Fruit fly (Drosophila melanogaster) whole organism, embryonic: ENCODE data around the gene mts.

Experiments
- Blimp-1 ChIP-seq: fragments of 200-800 bp; sonication (Bioruptor generic); optimal IDR thresholded peaks from 3 replicates; lab custom pipeline; 2018; ENCODE audit warnings: missing biosample characterization, missing genetic modification characterization, mild to moderate bottlenecking, moderate library complexity, missing genetic modification reagents
- BtbVII ChIP-seq: fragments of 200-800 bp; sonication (Bioruptor generic); optimal IDR thresholded peaks from 3 replicates; lab custom pipeline; 2017; ENCODE audit warnings: missing biosample characterization, mild to moderate bottlenecking, missing genetic modification characterization
- CG10267 ChIP-seq: fragments of 200-800 bp; sonication (Bioruptor generic); optimal IDR thresholded peaks from 2 replicates; lab custom pipeline; 2018; ENCODE audit warnings: missing biosample characterization, mild to moderate bottlenecking, missing genetic modification characterization, moderate library complexity
- CG10462 ChIP-seq: fragments of 200-800 bp; sonication (Bioruptor generic); optimal IDR thresholded peaks from 2 replicates; lab custom pipeline; 2016; ENCODE audit warnings: missing biosample characterization, missing genetic modification characterization
- CG10565 ChIP-seq: fragments of 200-800 bp; sonication (Bioruptor generic); optimal IDR thresholded peaks from 3 replicates; lab custom pipeline; 2016; ENCODE audit warnings: missing biosample characterization, mild to moderate bottlenecking, missing genetic modification characterization
- CG12744 ChIP-seq: fragments of 200-800 bp; sonication (Bioruptor generic); optimal IDR thresholded peaks from 2 replicates; lab custom pipeline; 2016; ENCODE audit warnings: missing biosample characterization, missing genetic modification characterization
- CG15601 ChIP-seq: fragments of 200-800 bp; sonication (Bioruptor generic); optimal IDR thresholded peaks from 3 replicates; lab custom pipeline; 2019; ENCODE audit warnings: missing biosample characterization, mild to moderate bottlenecking, missing genetic modification characterization, moderate library complexity
- CG17359 ChIP-seq: fragments of 200-800 bp; sonication (Bioruptor generic); optimal IDR thresholded peaks from 3 replicates; lab custom pipeline; 2018; ENCODE audit warnings: missing biosample characterization, mild to moderate bottlenecking, missing genetic modification characterization, moderate library complexity
- CG30431 ChIP-seq: fragments of 200-800 bp; sonication (Bioruptor generic); optimal IDR thresholded peaks from 2 replicates; lab custom pipeline; 2017; ENCODE audit warnings: missing biosample characterization, missing genetic modification characterization
- CG33213 ChIP-seq: fragments of 200-800 bp; sonication (Bioruptor generic); optimal IDR thresholded peaks from 3 replicates; lab custom pipeline; 2016; ENCODE audit warnings: missing biosample characterization, missing genetic modification characterization
- CG4404 ChIP-seq: fragments of 200-800 bp; sonication (Bioruptor generic); IDR thresholded peaks from 2 replicates; pipeline ENCODE4 v1.3.6; 2022; ENCODE audit warnings: missing biosample characterization, missing genetic modification characterization
- CG5245 ChIP-seq: fragments of 200-800 bp; sonication (Bioruptor generic); optimal IDR thresholded peaks from 3 replicates; lab custom pipeline; 2016; ENCODE audit warnings: missing biosample characterization, missing genetic modification characterization
- CG5953 ChIP-seq: fragments of 200-800 bp; sonication (Bioruptor generic); IDR thresholded peaks from 2 replicates; pipeline ENCODE4 v1.3.6; 2022; ENCODE audit warnings: missing biosample characterization, missing genetic modification characterization
- CG6254 ChIP-seq: fragments of 200-800 bp; sonication (Bioruptor generic); optimal IDR thresholded peaks from 3 replicates; lab custom pipeline; 2017; ENCODE audit warnings: mild to moderate bottlenecking, missing biosample characterization, missing genetic modification reagents, missing genetic modification characterization
- D19A ChIP-seq: fragments of 200-800 bp; optimal IDR thresholded peaks from 3 replicates; lab custom pipeline; 2019; ENCODE audit warnings: missing biosample characterization, mild to moderate bottlenecking, missing genetic modification characterization, moderate library complexity
- Dip3 ChIP-seq: fragments of 200-800 bp; sonication (Bioruptor generic); optimal IDR thresholded peaks from 3 replicates; lab custom pipeline; 2016; ENCODE audit warnings: missing biosample characterization, missing genetic modification characterization
- Dll ChIP-seq: fragments of 200-800 bp; sonication (Bioruptor generic); IDR thresholded peaks from 4 replicates; pipeline ENCODE4 v1.3.6; 2022; ENCODE audit warnings: missing biosample characterization, missing genetic modification characterization; ENCODE audit not compliant: partially characterized antibody
- Doc2 ChIP-seq: fragments of 200-800 bp; sonication (Bioruptor generic); IDR thresholded peaks from 2 replicates; pipeline ENCODE4 v1.3.6; 2022; ENCODE audit warnings: missing biosample characterization, missing genetic modification characterization
- Ets97D ChIP-seq: fragments of 200-800 bp; sonication (Bioruptor generic); optimal IDR thresholded peaks from 3 replicates; lab custom pipeline; 2016; ENCODE audit warnings: missing biosample characterization, missing genetic modification characterization
- HmgZ ChIP-seq: fragments of 200-800 bp; sonication (Bioruptor generic); optimal IDR thresholded peaks from 2 replicates; lab custom pipeline; 2018; ENCODE audit warnings: missing biosample characterization, mild to moderate bottlenecking, missing genetic modification characterization
- NC2α ChIP-seq: fragments of 200-800 bp; sonication (Bioruptor generic); optimal IDR thresholded peaks from 2 replicates; lab custom pipeline; 2016; ENCODE audit warnings: missing biosample characterization, missing genetic modification characterization
- Opbp ChIP-seq: fragments of 200-800 bp; sonication (Bioruptor generic); IDR thresholded peaks from 3 replicates; pipeline ENCODE4 v1.3.6; 2022; ENCODE audit warnings: missing biosample characterization, missing genetic modification characterization; ENCODE audit not compliant: partially characterized antibody
- Pdp1 ChIP-seq, 2 experiments: fragments of 200-800 bp; sonication (Bioruptor generic); optimal IDR thresholded peaks; 3 replicates each; lab custom pipeline; 2016; ENCODE audit warnings: missing biosample characterization in 2 of 2, missing genetic modification characterization in 2 of 2, mild to moderate bottlenecking in 1 of 2, moderate library complexity in 1 of 2
- Sox100B ChIP-seq: fragments of 200-800 bp; sonication (Bioruptor generic); optimal IDR thresholded peaks from 3 replicates; lab custom pipeline; 2018; ENCODE audit warnings: missing biosample characterization, mild to moderate bottlenecking, missing genetic modification characterization
- Sry-β ChIP-seq: fragments of 200-800 bp; sonication (Bioruptor generic); optimal IDR thresholded peaks from 2 replicates; lab custom pipeline; 2018; ENCODE audit warnings: missing biosample characterization, mild to moderate bottlenecking, missing genetic modification characterization, moderate library complexity
- Stat92E ChIP-seq, 3 experiments: fragments of >200 bp in 2 of 3; fragments of 200-800 bp in 1 of 3; sonication (Bioruptor generic) in 1 of 3; optimal IDR thresholded peaks; 2 replicates each; lab custom pipeline; 2017 to 2019; ENCODE audit warnings: missing biosample characterization in 3 of 3, missing genetic modification characterization in 3 of 3, mild to moderate bottlenecking in 1 of 3, moderate library complexity in 1 of 3
- Usf ChIP-seq: fragments of 200-800 bp; sonication (Bioruptor generic); optimal IDR thresholded peaks from 2 replicates; lab custom pipeline; 2017; ENCODE audit warnings: missing genotype, missing biosample characterization, missing genetic modification characterization
- Xrp1 ChIP-seq: fragments of 200-800 bp; sonication (Bioruptor generic); IDR thresholded peaks from 2 replicates; pipeline ENCODE4 v1.3.6; 2022; ENCODE audit warnings: missing biosample characterization, missing genetic modification characterization
- abd-A ChIP-seq: fragments of 200-800 bp; sonication (Bioruptor generic); optimal IDR thresholded peaks from 3 replicates; lab custom pipeline; 2019; ENCODE audit warnings: missing biosample characterization, mild to moderate bottlenecking, missing genetic modification characterization, moderate library complexity
- ase ChIP-seq: fragments of 200-800 bp; sonication (Bioruptor generic); IDR thresholded peaks from 3 replicates; pipeline ENCODE4 v1.3.6; 2022; ENCODE audit warnings: missing biosample characterization, missing genetic modification characterization
- chm ChIP-seq: fragments of 200-800 bp; sonication (Bioruptor generic); IDR thresholded peaks from 2 replicates; pipeline ENCODE4 v1.3.6; 2022; ENCODE audit warnings: missing biosample characterization, missing genetic modification characterization
- croc ChIP-seq: fragments of 200-800 bp; sonication (Bioruptor generic); conservative IDR thresholded peaks from 3 replicates; pipeline ENCODE4 v1.3.6; 2022; ENCODE audit warnings: missing biosample characterization, missing genetic modification characterization
- crp ChIP-seq, 2 experiments: fragments of 200-800 bp; sonication (Bioruptor generic); optimal IDR thresholded peaks; 2 replicates in 1 of 2; 3 replicates in 1 of 2; lab custom pipeline; 2017; ENCODE audit warnings: missing biosample characterization in 2 of 2, missing genetic modification characterization in 2 of 2, mild to moderate bottlenecking in 1 of 2, moderate library complexity in 1 of 2
- dati ChIP-seq: fragments of 200-800 bp; sonication (Bioruptor generic); IDR thresholded peaks from 2 replicates; pipeline ENCODE4 v1.3.6; 2022; ENCODE audit warnings: missing biosample characterization, missing genetic modification characterization
- disco-r ChIP-seq: fragments of 200-800 bp; sonication (Bioruptor generic); optimal IDR thresholded peaks from 2 replicates; lab custom pipeline; 2016; ENCODE audit warnings: missing biosample characterization, missing genetic modification characterization
- ham ChIP-seq: fragments of 200-800 bp; sonication (Bioruptor generic); IDR thresholded peaks from 2 replicates; pipeline ENCODE4 v1.3.6; 2022; ENCODE audit warnings: missing biosample characterization, missing genetic modification characterization
- kah ChIP-seq: fragments of 200-800 bp; sonication (Bioruptor generic); optimal IDR thresholded peaks from 2 replicates; lab custom pipeline; 2018; ENCODE audit warnings: missing biosample characterization, mild to moderate bottlenecking, missing genetic modification characterization
- lov ChIP-seq, 2 experiments: fragments of 200-800 bp in 1 of 2; fragments of >200 bp in 1 of 2; sonication (Bioruptor generic) in 1 of 2; IDR thresholded peaks in 1 of 2; optimal IDR thresholded peaks in 1 of 2; 2 replicates in 1 of 2; 3 replicates in 1 of 2; pipeline versions ENCODE4 v1.3.6 to Lab custom; 2017 to 2022; ENCODE audit warnings: missing biosample characterization in 1 of 2, missing genetic modification characterization in 1 of 2
- nmo ChIP-seq: fragments of 200-800 bp; sonication (Bioruptor generic); optimal IDR thresholded peaks from 2 replicates; lab custom pipeline; 2018; ENCODE audit warnings: missing biosample characterization, mild to moderate bottlenecking, missing genetic modification characterization, moderate library complexity
- nom ChIP-seq: fragments of 200-800 bp; sonication (Bioruptor generic); optimal IDR thresholded peaks from 2 replicates; lab custom pipeline; 2017; ENCODE audit warnings: missing biosample characterization, missing genetic modification characterization, mild to moderate bottlenecking, moderate library complexity, missing genetic modification reagents
- pfk ChIP-seq: fragments of 200-800 bp; sonication (Bioruptor generic); optimal IDR thresholded peaks from 2 replicates; lab custom pipeline; 2018; ENCODE audit warnings: missing biosample characterization, mild to moderate bottlenecking, missing genetic modification characterization, moderate library complexity
- rib ChIP-seq: fragments of 200-800 bp; sonication (Bioruptor generic); IDR thresholded peaks from 2 replicates; pipeline ENCODE4 v1.3.6; 2022; ENCODE audit warnings: missing biosample characterization, missing genetic modification characterization
- row ChIP-seq: fragments of 200-800 bp; sonication (Bioruptor generic); IDR thresholded peaks from 3 replicates; pipeline ENCODE4 v1.3.6; 2022; ENCODE audit warnings: missing biosample characterization, missing genetic modification characterization
- sens ChIP-seq: fragments of 200-800 bp; sonication (Bioruptor generic); peaks from one replicate; lab custom pipeline; 2016; ENCODE audit warnings: missing biosample characterization, missing genetic modification characterization
- tx ChIP-seq: fragments of 200-800 bp; sonication (Bioruptor generic); optimal IDR thresholded peaks from 2 replicates; lab custom pipeline; 2016; ENCODE audit warnings: missing biosample characterization, missing genetic modification characterization
- usp ChIP-seq: fragments of >200 bp; optimal IDR thresholded peaks from 2 replicates; lab custom pipeline; 2017; ENCODE audit warnings: missing biosample characterization, missing genetic modification characterization
- zen2 ChIP-seq: fragments of 200-800 bp; sonication (Bioruptor generic); IDR thresholded peaks from 3 replicates; pipeline ENCODE4 v1.3.6; 2022; ENCODE audit warnings: missing biosample characterization, missing genetic modification characterization; ENCODE audit not compliant: partially characterized antibody
- zfh2 ChIP-seq: fragments of 200-800 bp; sonication (Bioruptor generic); optimal IDR thresholded peaks from 2 replicates; lab custom pipeline; 2016; ENCODE audit warnings: missing biosample characterization, missing genetic modification characterization

The mts gene

DNA sequence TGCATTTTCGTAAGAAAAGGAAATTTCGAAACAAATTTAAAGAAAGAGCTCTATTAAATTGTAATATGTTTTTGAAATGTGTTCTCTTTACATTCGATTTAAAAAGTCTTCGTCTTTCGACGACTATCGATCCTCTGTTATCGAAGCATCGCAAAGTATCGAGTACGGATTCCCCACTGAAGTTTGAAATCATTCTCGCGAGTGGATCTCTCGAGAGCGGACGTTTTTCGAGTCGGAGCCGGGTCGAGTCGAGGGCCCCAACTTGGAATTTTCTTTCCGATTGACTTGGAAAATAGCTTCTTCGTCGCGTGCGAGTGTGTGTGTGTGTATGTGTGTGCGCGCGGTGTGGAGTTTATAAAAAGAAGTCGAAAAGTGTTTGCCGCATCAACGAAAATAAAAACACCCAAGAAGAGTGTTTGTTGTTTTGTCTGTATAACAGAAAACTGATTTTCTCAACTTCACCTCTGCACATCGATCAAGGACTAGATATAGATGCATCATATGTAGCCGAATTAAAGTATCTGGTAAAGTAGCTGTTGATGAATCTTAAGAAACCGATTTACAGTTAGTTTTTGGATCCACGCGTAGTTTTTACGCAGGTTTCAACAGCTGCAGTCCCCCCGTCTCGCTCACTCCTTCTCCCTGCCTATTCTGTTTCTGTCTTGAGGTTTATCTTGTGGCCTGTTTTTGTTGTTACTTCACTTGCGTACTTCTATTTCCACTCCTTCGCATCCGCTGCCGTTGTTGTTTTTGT is 16.0 kb upstream of the mts start, which contains the start of gene LanB1 (continued):
- no peak for TF ChIP-seq CG10267 (tag; lab: Kevin White, UChicago)
- TF ChIP-seq disco-r: no peak
- TF ChIP-seq Dll: peak; percentile 53; the same call in 1 of the 4 replicates
- no peak for TF ChIP-seq abd-A (tag; lab: Kevin White, UChicago)
- peak; percentile 62 for TF ChIP-seq Opbp (GFP tag; lab: Robert Waterston, UW)
- TF ChIP-seq zen2 (GFP tag; lab: Robert Waterston, UW): peak; percentile 61
- TF ChIP-seq CG33213 (GFP tag; lab: Kevin White, UChicago): no peak
- TF ChIP-seq nmo: no peak
- no peak for TF ChIP-seq Doc2 (GFP tag; lab: Robert Waterston, UW)
- no peak for TF ChIP-seq CG10565
- no peak for TF ChIP-seq BtbVII (GFP tag; lab: Kevin White, UChicago)
- TF ChIP-seq kah (GFP tag; lab: Kevin White, UChicago): peak; percentile 73
- TF ChIP-seq dati: no peak
- TF ChIP-seq CG10462 (GFP tag; lab: Kevin White, UChicago): no peak
- no peak for TF ChIP-seq CG5953 (GFP tag; lab: Robert Waterston, UW)
- TF ChIP-seq D19A (tag; lab: Kevin White, UChicago): peak; percentile 11
- TF ChIP-seq CG30431 (GFP tag; lab: Kevin White, UChicago): no peak
- no peak for TF ChIP-seq ase (GFP tag; lab: Robert Waterston, UW)
- TF ChIP-seq zfh2 (GFP tag; lab: Kevin White, UChicago): no peak
- peak; percentile 70; the same call in 1 of the 2 replicates for TF ChIP-seq chm (GFP tag; lab: Robert Waterston, UW)
- no peak for TF ChIP-seq CG15601
- TF ChIP-seq CG4404 (GFP tag; lab: Robert Waterston, UW): no peak
- no peak for TF ChIP-seq tx (GFP tag; lab: Kevin White, UChicago)
- no peak for TF ChIP-seq NC2α (GFP tag; lab: Kevin White, UChicago)
- TF ChIP-seq rib (GFP tag; lab: Robert Waterston, UW): peak; percentile 60; the same call in 1 of the 2 replicates
- no peak for TF ChIP-seq Blimp-1 (GFP tag; lab: Kevin White, UChicago)
- peak in 1 of 3 experiments; percentile 65 for TF ChIP-seq Stat92E (GFP tag; optimal IDR thresholded peaks at IDR 0.05; lab: Kevin White, UChicago)
- peak; percentile 14 for TF ChIP-seq nom
- no peak for TF ChIP-seq Sox100B
- TF ChIP-seq crp (GFP tag; optimal IDR thresholded peaks at IDR 0.05; lab: Kevin White, UChicago): no peak
- no peak for TF ChIP-seq ham (GFP tag; lab: Robert Waterston, UW)
- TF ChIP-seq CG12744 (GFP tag; lab: Kevin White, UChicago): no peak
- TF ChIP-seq Dip3: no peak
- TF ChIP-seq row (GFP tag; lab: Robert Waterston, UW): peak; percentile 30; the same call in 2 of the 3 replicates
- TF ChIP-seq CG5245 (GFP tag; lab: Kevin White, UChicago): no peak
- TF ChIP-seq Ets97D (GFP tag; lab: Kevin White, UChicago): no peak
- no peak for TF ChIP-seq croc (GFP tag; lab: Robert Waterston, UW)
- TF ChIP-seq Xrp1 (GFP tag; lab: Robert Waterston, UW): no peak
- TF ChIP-seq CG17359 (tag; lab: Kevin White, UChicago): peak; percentile 39
- TF ChIP-seq Usf (GFP tag; lab: Kevin White, UChicago): no peak
- TF ChIP-seq sens (GFP tag; lab: Kevin White, UChicago): peak; percentile 73
- TF ChIP-seq Pdp1 (GFP tag; optimal IDR thresholded peaks at IDR 0.05; lab: Kevin White, UChicago): no peak
- TF ChIP-seq CG6254: no peak
- no peak for TF ChIP-seq Sry-β (GFP tag; lab: Kevin White, UChicago)
- TF ChIP-seq HmgZ (tag; lab: Kevin White, UChicago): no peak
- TF ChIP-seq usp: no peak
- TF ChIP-seq lov (optimal IDR thresholded peaks at IDR 0.05; lab: Kevin White, UChicago): no peak
- TF ChIP-seq lov (GFP tag; IDR thresholded peaks at IDR 0.05; lab: Robert Waterston, UW): 0 out of 3 replicates have a peak, but pooled peaks have one; percentile 27
- no peak for TF ChIP-seq pfk (GFP tag; lab: Kevin White, UChicago)
